Worm (Caenorhabditis elegans) whole organism, L2 larva: Measurements from ENCODE around the gene K11H12.10.

ENCODE experiments used
- C34F6.9 ChIP-seq: fragments of 150-350 bp; optimal IDR thresholded peaks from 2 replicates; lab custom pipeline; 2014; ENCODE audit warnings: missing biosample characterization, missing genetic modification characterization
- F13H6.1 ChIP-seq: sonication (generic microtip); optimal IDR thresholded peaks from 2 replicates; lab custom pipeline; 2016; ENCODE audit warnings: missing genetic modification characterization, missing compliant biosample characterization
- Y55F3AM.14 ChIP-seq: fragments of 200-800 bp; sonication (Bioruptor generic); optimal IDR thresholded peaks from 2 replicates; lab custom pipeline; 2018; ENCODE audit warnings: mild to moderate bottlenecking, missing genetic modification characterization, missing compliant biosample characterization
- ZK546.5 ChIP-seq: sonication (generic microtip); optimal IDR thresholded peaks from 2 replicates; lab custom pipeline; 2017; ENCODE audit warnings: missing biosample characterization, missing genetic modification characterization
- aly-2 ChIP-seq: fragments of 150-350 bp; optimal IDR thresholded peaks from 2 replicates; lab custom pipeline; 2014; ENCODE audit warnings: missing biosample characterization, missing genetic modification characterization
- ama-1 ChIP-seq: fragments of 150-350 bp; optimal IDR thresholded peaks from 2 replicates; lab custom pipeline; 2018; ENCODE audit warnings: inconsistent platforms
- blmp-1 ChIP-seq: sonication (generic microtip); optimal IDR thresholded peaks from 2 replicates; lab custom pipeline; 2017; ENCODE audit warnings: missing genetic modification characterization, mild to moderate bottlenecking, missing compliant biosample characterization, antibody characterized with exemption, moderate library complexity; ENCODE audit not compliant: insufficient read depth
- ceh-16 ChIP-seq: fragments of 150-350 bp; optimal IDR thresholded peaks from 2 replicates; lab custom pipeline; 2014; ENCODE audit warnings: missing biosample characterization, missing genetic modification characterization
- ceh-82 ChIP-seq: fragments of 150-350 bp; optimal IDR thresholded peaks from 2 replicates; lab custom pipeline; 2014; ENCODE audit warnings: missing biosample characterization, missing genetic modification characterization
- crh-2 ChIP-seq: sonication (generic microtip); optimal IDR thresholded peaks from 2 replicates; lab custom pipeline; 2017; ENCODE audit warnings: missing biosample characterization, missing genetic modification characterization
- elt-1 ChIP-seq: fragments of 150-350 bp; optimal IDR thresholded peaks from 2 replicates; lab custom pipeline; 2014; ENCODE audit warnings: missing biosample characterization, missing genetic modification characterization
- elt-3 ChIP-seq: sonication (generic microtip); optimal IDR thresholded peaks from 2 replicates; lab custom pipeline; 2017; ENCODE audit warnings: missing biosample characterization, missing genetic modification characterization
- lin-11 ChIP-seq: fragments of 150-350 bp; sonication (generic microtip); optimal IDR thresholded peaks from 2 replicates; lab custom pipeline; 2014; ENCODE audit warnings: missing biosample characterization, missing genetic modification characterization, inconsistent platforms, mixed read lengths
- lin-13 ChIP-seq: fragments of 150-350 bp; optimal IDR thresholded peaks from 2 replicates; lab custom pipeline; 2014; ENCODE audit warnings: missing biosample characterization, missing genetic modification reagents, missing genetic modification characterization
- mab-5 ChIP-seq: fragments of 150-350 bp; optimal IDR thresholded peaks from 2 replicates; lab custom pipeline; 2014; ENCODE audit warnings: missing biosample characterization, missing genetic modification characterization
- mbf-1 ChIP-seq: sonication (generic microtip); optimal IDR thresholded peaks from 2 replicates; lab custom pipeline; 2017; ENCODE audit warnings: missing biosample characterization, missing genetic modification characterization
- mdl-1 ChIP-seq, 2 experiments: fragments of 150-350 bp in 1 of 2; sonication (generic microtip) in 1 of 2; optimal IDR thresholded peaks; 2 replicates each; lab custom pipeline; 2017; ENCODE audit warnings: missing biosample characterization in 2 of 2, missing genetic modification characterization in 2 of 2
- nhr-10 ChIP-seq: sonication (generic microtip); optimal IDR thresholded peaks from 2 replicates; lab custom pipeline; 2017; ENCODE audit warnings: missing biosample characterization, missing genetic modification characterization
- nhr-12 ChIP-seq: fragments of 150-350 bp; optimal IDR thresholded peaks from 2 replicates; lab custom pipeline; 2014; ENCODE audit warnings: missing biosample characterization, missing genetic modification characterization
- nhr-21 ChIP-seq: fragments of 150-350 bp; optimal IDR thresholded peaks from 2 replicates; lab custom pipeline; 2014; ENCODE audit warnings: missing biosample characterization, missing genetic modification characterization
- nhr-23 ChIP-seq: fragments of 150-350 bp; optimal IDR thresholded peaks from 2 replicates; lab custom pipeline; 2014; ENCODE audit warnings: missing biosample characterization, missing genetic modification reagents, missing genetic modification characterization
- nhr-6 ChIP-seq: fragments of 150-350 bp; optimal IDR thresholded peaks from 2 replicates; lab custom pipeline; 2014; ENCODE audit warnings: missing biosample characterization, missing genetic modification characterization
- peb-1 ChIP-seq: fragments of 150-350 bp; optimal IDR thresholded peaks from 2 replicates; lab custom pipeline; 2014; ENCODE audit warnings: missing biosample characterization, missing genetic modification characterization
- sem-4 ChIP-seq: fragments of 150-350 bp; optimal IDR thresholded peaks from 2 replicates; lab custom pipeline; 2014; ENCODE audit warnings: missing biosample characterization, missing genetic modification reagents, missing genetic modification characterization
- skn-1 ChIP-seq: sonication (generic microtip); optimal IDR thresholded peaks from 2 replicates; lab custom pipeline; 2017; ENCODE audit warnings: missing biosample characterization, missing genetic modification characterization
- sma-3 ChIP-seq: sonication (generic microtip); optimal IDR thresholded peaks from 2 replicates; lab custom pipeline; 2016; ENCODE audit warnings: missing genetic modification reagents, missing genetic modification characterization, missing compliant biosample characterization
- sma-9 ChIP-seq, 2 experiments: fragments of 150-350 bp in 1 of 2; sonication (generic microtip) in 1 of 2; optimal IDR thresholded peaks; 2 replicates each; lab custom pipeline; 2014 to 2016; ENCODE audit warnings: missing genetic modification characterization in 2 of 2, mild to moderate bottlenecking in 1 of 2, missing biosample characterization in 1 of 2, missing compliant biosample characterization in 1 of 2, missing genetic modification reagents in 1 of 2, moderate library complexity in 1 of 2
- snpc-4 ChIP-seq: fragments of 150-350 bp; optimal IDR thresholded peaks from 2 replicates; lab custom pipeline; 2014; ENCODE audit warnings: missing biosample characterization, missing genetic modification characterization
- unc-39 ChIP-seq: fragments of 150-350 bp; optimal IDR thresholded peaks from 2 replicates; lab custom pipeline; 2014; ENCODE audit warnings: missing biosample characterization, missing genetic modification characterization
- unc-62 ChIP-seq: fragments of 150-350 bp; optimal IDR thresholded peaks from 2 replicates; lab custom pipeline; 2014; ENCODE audit warnings: missing biosample characterization, missing genetic modification reagents, missing genetic modification characterization
- ztf-1 ChIP-seq: fragments of 200-800 bp; sonication (Bioruptor generic); conservative IDR thresholded peaks from 2 replicates; pipeline ENCODE4 v1.3.6; 2022; ENCODE audit warnings: missing genetic modification characterization, missing compliant biosample characterization
- ztf-11 ChIP-seq: sonication (generic microtip); optimal IDR thresholded peaks from 2 replicates; lab custom pipeline; 2017; ENCODE audit warnings: missing biosample characterization, missing genetic modification characterization
- ztf-4 ChIP-seq: fragments of 150-350 bp; optimal IDR thresholded peaks from 2 replicates; lab custom pipeline; 2014; ENCODE audit warnings: missing biosample characterization, missing genetic modification characterization

The K11H12.10 gene

DNA sequence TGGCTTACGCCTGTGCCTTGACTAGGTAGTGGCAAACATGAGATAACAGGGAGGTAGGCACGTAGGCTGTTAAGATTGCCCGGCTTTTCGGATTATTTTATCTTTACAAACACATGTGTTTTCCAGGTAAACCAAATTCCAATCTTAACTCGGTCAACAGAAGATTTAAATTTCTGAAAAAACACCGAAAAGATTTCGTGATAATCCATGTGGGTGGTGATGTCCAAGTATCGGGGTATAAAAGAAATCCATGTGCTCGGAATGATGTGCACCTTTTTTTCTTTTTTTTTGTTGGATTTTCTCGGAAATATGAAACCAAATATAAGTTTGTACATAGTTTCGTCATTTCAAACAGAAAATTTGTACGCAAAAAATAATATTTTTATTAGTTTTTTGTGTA is 32.4 kb upstream of the K11H12.10 start:
- TF ChIP-seq lin-11 (tag; lab: Kevin White, UChicago) (no peak), elt-1 (tag; lab: Kevin White, UChicago) (no peak), sma-9 (GFP tag; optimal IDR thresholded peaks at IDR 0.05; lab: Kevin White, UChicago) (no peak), sma-9 (tag; optimal IDR thresholded peaks at IDR 0.05; lab: Kevin White, UChicago) (no peak), F13H6.1 (no peak)
- TF ChIP-seq, all 48 proteins: peak for 0

DNA sequence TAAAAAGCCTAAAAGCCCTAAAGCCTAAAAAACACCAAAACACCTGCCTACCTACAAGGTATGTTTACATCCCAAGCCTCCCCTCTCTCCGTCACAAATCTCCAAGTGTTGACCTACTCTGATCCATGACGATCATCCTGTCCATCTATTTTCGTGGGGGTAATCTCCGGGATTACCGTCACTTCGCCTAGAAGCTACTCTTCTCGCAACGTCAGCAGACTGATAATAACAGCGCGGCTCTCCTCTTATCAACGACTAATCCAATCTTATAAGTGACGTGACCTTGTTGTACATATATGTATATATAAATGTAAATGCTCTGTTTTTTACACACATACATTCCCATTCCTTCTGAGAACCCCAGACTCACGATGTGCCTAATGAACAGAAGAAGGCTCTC is 27.5 kb upstream of the K11H12.10 start:
- TF ChIP-seq skn-1 (tag; lab: Kevin White, UChicago): no peak
- no peak for TF ChIP-seq lin-13
- no peak for TF ChIP-seq F13H6.1
- no peak for TF ChIP-seq snpc-4
- TF ChIP-seq nhr-23: no peak
- TF ChIP-seq nhr-12 (tag; lab: Kevin White, UChicago): no peak
- no peak for TF ChIP-seq aly-2 (tag; lab: Kevin White, UChicago)
- TF ChIP-seq C34F6.9 (tag; lab: Kevin White, UChicago): no peak

DNA sequence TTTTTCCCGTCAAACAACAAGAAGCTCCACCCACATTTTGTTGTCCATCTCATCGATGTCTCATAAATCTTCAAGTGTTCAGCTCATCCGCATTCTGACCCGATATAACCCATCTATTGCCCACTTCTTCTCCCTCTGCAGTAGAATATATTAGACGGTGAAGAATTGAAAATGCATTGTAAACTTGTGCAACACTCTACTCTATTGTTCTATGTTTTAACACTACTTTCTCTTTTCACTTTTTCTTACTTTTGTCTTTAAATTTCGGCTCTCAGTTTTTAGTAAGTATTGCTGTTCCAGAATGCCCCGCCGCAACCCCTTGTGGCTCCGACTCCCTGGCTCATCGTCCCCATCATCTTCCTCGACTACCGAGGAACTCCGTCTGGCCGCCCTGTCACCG is 26.5 kb upstream of the K11H12.10 start, which contains the start of gene K11H12.9:
Gene K11H12.9, plus strand, starts transcription at position 301 of the 400 bp plus-strand sequence.
- TF ChIP-seq aly-2 (tag; lab: Kevin White, UChicago) (no peak), ZK546.5 (tag; lab: Kevin White, UChicago) (no peak), unc-39 (tag; lab: Kevin White, UChicago) (no peak), blmp-1 (no peak), elt-3 (tag; lab: Kevin White, UChicago) (no peak), F13H6.1 (no peak), unc-62 (GFP tag; lab: Kevin White, UChicago) (no peak), Y55F3AM.14 (GFP tag; lab: Kevin White, UChicago) (no peak), ztf-4 (tag; lab: Kevin White, UChicago) (no peak), ceh-82 (no peak), ztf-1 (GFP tag; lab: Robert Waterston, UW) (no peak), ceh-16 (tag; lab: Kevin White, UChicago) (no peak), mab-5 (tag; lab: Kevin White, UChicago) (no peak), ztf-11 (tag; lab: Kevin White, UChicago) (no peak), sma-3 (GFP tag; lab: Kevin White, UChicago) (no peak), sem-4 (tag; lab: Kevin White, UChicago) (no peak), nhr-10 (tag; lab: Kevin White, UChicago) (no peak), mdl-1 (tag; optimal IDR thresholded peaks at IDR 0.05; lab: Kevin White, UChicago) (no peak)

- TF ChIP-seq lin-13: no peak
- no peak for TF ChIP-seq skn-1 (tag; lab: Kevin White, UChicago)
- no peak for TF ChIP-seq peb-1 (tag; lab: Kevin White, UChicago)
- TF ChIP-seq ama-1: no peak
- TF ChIP-seq nhr-21: no peak
- no peak for TF ChIP-seq mbf-1 (tag; lab: Kevin White, UChicago)
- no peak for TF ChIP-seq nhr-6 (tag; lab: Kevin White, UChicago)
- TF ChIP-seq crh-2 (tag; lab: Kevin White, UChicago): no peak
- TF ChIP-seq unc-62 (GFP tag; lab: Kevin White, UChicago): no peak
- no peak for TF ChIP-seq aly-2 (tag; lab: Kevin White, UChicago)
- no peak for TF ChIP-seq ceh-16 (tag; lab: Kevin White, UChicago)
Observed at ce11 chrIV:653138-653848, 22.6 kb upstream of the K11H12.10 start, which contains the start of gene K11H12.1. Gene K11H12.1, minus strand, starts transcription at chrIV:653421.
